Worm (Caenorhabditis elegans) whole organism, mixed stage, embryonic: Measurements from ENCODE around the gene str-123.

Source experiments
- blmp-1 ChIP-seq: fragments of 150-350 bp; optimal IDR thresholded peaks from 2 replicates; lab custom pipeline; 2014; ENCODE audit warnings: missing biosample characterization, missing genetic modification characterization
- ceh-43 ChIP-seq: fragments of 200-800 bp; sonication (Bioruptor generic); optimal IDR thresholded peaks from 2 replicates; lab custom pipeline; 2018; ENCODE audit warnings: mild to moderate bottlenecking, missing genetic modification characterization, moderate library complexity, missing compliant biosample characterization
- elt-1 ChIP-seq: sonication (generic microtip); optimal IDR thresholded peaks from 2 replicates; lab custom pipeline; 2017; ENCODE audit warnings: missing genetic modification characterization, mild to moderate bottlenecking, missing compliant biosample characterization, antibody characterized with exemption, moderate library complexity, borderline replicate concordance; ENCODE audit not compliant: insufficient read depth
- mab-5 ChIP-seq: fragments of 150-350 bp; optimal IDR thresholded peaks from 2 replicates; lab custom pipeline; 2014; ENCODE audit warnings: missing biosample characterization, missing genetic modification characterization
- mep-1 ChIP-seq: fragments of 150-350 bp; optimal IDR thresholded peaks from 2 replicates; lab custom pipeline; 2017; ENCODE audit warnings: missing biosample characterization, missing genetic modification reagents, missing genetic modification characterization, inconsistent platforms
- nhr-12 ChIP-seq: fragments of 150-350 bp; optimal IDR thresholded peaks from 2 replicates; lab custom pipeline; 2014; ENCODE audit warnings: missing biosample characterization, missing genetic modification characterization
- nhr-237 ChIP-seq: fragments of 150-350 bp; optimal IDR thresholded peaks from 2 replicates; lab custom pipeline; 2014; ENCODE audit warnings: missing biosample characterization, missing genetic modification characterization
- snpc-4 ChIP-seq: fragments of 150-350 bp; optimal IDR thresholded peaks from 2 replicates; lab custom pipeline; 2014; ENCODE audit warnings: missing biosample characterization, missing genetic modification characterization
- unc-120 ChIP-seq: sonication (generic microtip); optimal IDR thresholded peaks from 2 replicates; lab custom pipeline; 2017; ENCODE audit warnings: missing genetic modification characterization, missing compliant biosample characterization; ENCODE audit not compliant: poor library complexity, severe bottlenecking
- unc-39 ChIP-seq: fragments of 150-350 bp; optimal IDR thresholded peaks from 2 replicates; lab custom pipeline; 2014; ENCODE audit warnings: missing biosample characterization, missing genetic modification characterization

DNA sequence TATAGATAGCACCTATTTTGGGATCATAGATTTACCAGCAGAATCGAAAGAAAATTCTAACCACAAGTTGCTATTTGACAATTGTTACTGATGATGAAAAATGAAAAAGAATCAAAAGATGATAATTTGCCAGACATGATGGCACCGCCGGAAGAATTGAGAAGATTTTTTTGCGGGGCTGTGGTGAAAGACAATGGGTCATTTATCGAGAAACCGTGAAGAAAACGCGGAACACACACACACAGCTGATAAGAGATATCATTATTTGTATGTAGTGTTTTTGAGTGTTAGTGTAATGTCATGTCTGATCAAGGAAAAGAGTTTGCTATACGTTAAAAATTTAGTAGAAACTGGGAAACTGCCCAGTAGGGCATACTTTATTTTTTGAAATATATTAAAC is 44.7 kb downstream of the str-123 start:
- TF ChIP-seq unc-120 (tag; lab: Kevin White, UChicago) (no peak), mab-5 (tag; lab: Kevin White, UChicago) (no peak), mep-1 (tag; lab: Kevin White, UChicago) (no peak), unc-39 (tag; lab: Kevin White, UChicago) (no peak), elt-1 (tag; lab: Kevin White, UChicago) (no peak), blmp-1 (tag; lab: Kevin White, UChicago) (no peak), nhr-237 (tag; lab: Kevin White, UChicago) (no peak), nhr-12 (tag; lab: Kevin White, UChicago) (no peak), ceh-43 (GFP tag; lab: Kevin White, UChicago) (no peak), snpc-4 (tag; lab: Kevin White, UChicago) (no peak)
